Fruit fly (Drosophila melanogaster) whole organism, embryonic: Measurements from ENCODE around the gene CG10492.

ENCODE experiments used
- Asciz ChIP-seq: fragments of 200-800 bp; sonication (Bioruptor generic); optimal IDR thresholded peaks from 2 replicates; lab custom pipeline; 2017; ENCODE audit warnings: missing biosample characterization, mild to moderate bottlenecking, missing genetic modification characterization, missing genetic modification reagents
- B-H2 ChIP-seq: fragments of 200-800 bp; sonication (Bioruptor generic); optimal IDR thresholded peaks from 2 replicates; lab custom pipeline; 2018; ENCODE audit warnings: missing biosample characterization, mild to moderate bottlenecking, missing genetic modification characterization
- CG10431 ChIP-seq: fragments of 200-800 bp; sonication (Bioruptor generic); optimal IDR thresholded peaks from 3 replicates; lab custom pipeline; 2018; ENCODE audit warnings: missing biosample characterization, mild to moderate bottlenecking, missing genetic modification characterization
- CG10462 ChIP-seq: fragments of 200-800 bp; sonication (Bioruptor generic); optimal IDR thresholded peaks from 2 replicates; lab custom pipeline; 2016; ENCODE audit warnings: missing biosample characterization, missing genetic modification characterization
- CG11695 ChIP-seq: fragments of 200-800 bp; sonication (Bioruptor generic); IDR thresholded peaks from 3 replicates; pipeline ENCODE4 v1.3.6; 2022; ENCODE audit warnings: missing biosample characterization, missing genetic modification characterization
- CG12236 ChIP-seq: fragments of 200-800 bp; sonication (Bioruptor generic); optimal IDR thresholded peaks from 2 replicates; lab custom pipeline; 2016; ENCODE audit warnings: missing biosample characterization, missing genetic modification characterization
- CG12744 ChIP-seq: fragments of 200-800 bp; sonication (Bioruptor generic); optimal IDR thresholded peaks from 2 replicates; lab custom pipeline; 2016; ENCODE audit warnings: missing biosample characterization, missing genetic modification characterization
- CG12769 ChIP-seq: fragments of 200-800 bp; sonication (Bioruptor generic); optimal IDR thresholded peaks from 2 replicates; lab custom pipeline; 2019; ENCODE audit warnings: missing biosample characterization, mild to moderate bottlenecking, missing genetic modification characterization, moderate library complexity
- CG14014 ChIP-seq: fragments of 200-800 bp; sonication (Bioruptor generic); IDR thresholded peaks from 2 replicates; pipeline ENCODE4 v1.3.6; 2022; ENCODE audit warnings: missing biosample characterization, missing genetic modification characterization
- CG1647 ChIP-seq: fragments of 200-800 bp; sonication (Bioruptor generic); optimal IDR thresholded peaks from 3 replicates; lab custom pipeline; 2016; ENCODE audit warnings: missing biosample characterization, missing genetic modification characterization
- CG17361 ChIP-seq: fragments of 200-800 bp; sonication (Bioruptor generic); IDR thresholded peaks from 3 replicates; pipeline ENCODE4 v1.3.6; 2022; ENCODE audit warnings: missing biosample characterization, missing genetic modification characterization
- CG18262 ChIP-seq: fragments of 200-800 bp; optimal IDR thresholded peaks from 3 replicates; lab custom pipeline; 2019; ENCODE audit warnings: missing biosample characterization, mild to moderate bottlenecking, missing genetic modification characterization, moderate library complexity
- CG1832 ChIP-seq: fragments of 200-800 bp; sonication (Bioruptor generic); optimal IDR thresholded peaks from 2 replicates; lab custom pipeline; 2017; ENCODE audit warnings: missing biosample characterization, mild to moderate bottlenecking, missing genetic modification characterization, inconsistent platforms
- CG18619 ChIP-seq: fragments of 200-800 bp; sonication (Bioruptor generic); optimal IDR thresholded peaks from 3 replicates; lab custom pipeline; 2017; ENCODE audit warnings: missing biosample characterization, mild to moderate bottlenecking, missing genetic modification characterization
- CG32772 ChIP-seq: fragments of 200-800 bp; sonication (Bioruptor generic); IDR thresholded peaks from 2 replicates; pipeline ENCODE4 v1.3.6; 2022; ENCODE audit warnings: missing biosample characterization, missing genetic modification characterization
- CG33213 ChIP-seq: fragments of 200-800 bp; sonication (Bioruptor generic); optimal IDR thresholded peaks from 3 replicates; lab custom pipeline; 2016; ENCODE audit warnings: missing biosample characterization, missing genetic modification characterization
- CG33557 ChIP-seq: fragments of 200-800 bp; sonication (Bioruptor generic); optimal IDR thresholded peaks from 2 replicates; lab custom pipeline; 2019; ENCODE audit warnings: missing biosample characterization, mild to moderate bottlenecking, missing genetic modification characterization, moderate library complexity
- CG34376 ChIP-seq: fragments of 200-800 bp; sonication (Bioruptor generic); optimal IDR thresholded peaks from 2 replicates; lab custom pipeline; 2018; ENCODE audit warnings: missing biosample characterization, mild to moderate bottlenecking, missing genetic modification characterization
- CG3847 ChIP-seq: fragments of 200-800 bp; sonication (Bioruptor generic); IDR thresholded peaks from 2 replicates; pipeline ENCODE4 v1.3.6; 2022; ENCODE audit warnings: missing biosample characterization, missing genetic modification characterization
- CG6254 ChIP-seq: fragments of 200-800 bp; sonication (Bioruptor generic); optimal IDR thresholded peaks from 3 replicates; lab custom pipeline; 2017; ENCODE audit warnings: mild to moderate bottlenecking, missing biosample characterization, missing genetic modification reagents, missing genetic modification characterization
- CG7963 ChIP-seq: fragments of 200-800 bp; sonication (Bioruptor generic); IDR thresholded peaks from 3 replicates; pipeline ENCODE4 v1.3.6; 2022; ENCODE audit warnings: missing biosample characterization, missing genetic modification characterization; ENCODE audit not compliant: partially characterized antibody
- CG8359 ChIP-seq: fragments of 200-800 bp; sonication (Bioruptor generic); optimal IDR thresholded peaks from 2 replicates; lab custom pipeline; 2017; ENCODE audit warnings: missing biosample characterization, mild to moderate bottlenecking, missing genetic modification characterization, borderline replicate concordance
- ERR ChIP-seq: fragments of 200-800 bp; sonication (Bioruptor generic); optimal IDR thresholded peaks from 2 replicates; lab custom pipeline; 2016; ENCODE audit warnings: missing biosample characterization, missing genetic modification characterization
- HLH54F ChIP-seq: fragments of 200-800 bp; sonication (Bioruptor generic); optimal IDR thresholded peaks from 3 replicates; lab custom pipeline; 2016; ENCODE audit warnings: missing biosample characterization, missing genetic modification characterization
- HmgD ChIP-seq: fragments of 200-800 bp; sonication (Bioruptor generic); optimal IDR thresholded peaks from 3 replicates; lab custom pipeline; 2016; ENCODE audit warnings: missing biosample characterization, missing genetic modification characterization
- Hr3 ChIP-seq: fragments of 200-800 bp; sonication (Bioruptor generic); optimal IDR thresholded peaks from 3 replicates; lab custom pipeline; 2016; ENCODE audit warnings: missing biosample characterization, missing genetic modification characterization
- Ptx1 ChIP-seq: fragments of 200-800 bp; sonication (Bioruptor generic); IDR thresholded peaks from 2 replicates; pipeline ENCODE4 v1.3.6; 2022; ENCODE audit warnings: missing biosample characterization, missing genetic modification characterization
- Rfx ChIP-seq: fragments of 200-800 bp; sonication (Bioruptor generic); IDR thresholded peaks from 2 replicates; pipeline ENCODE4 v1.3.6; 2022; ENCODE audit warnings: missing biosample characterization, missing genetic modification characterization
- Rx ChIP-seq: fragments of 200-800 bp; sonication (Bioruptor generic); IDR thresholded peaks from 2 replicates; pipeline ENCODE4 v1.3.6; 2022; ENCODE audit warnings: missing biosample characterization, missing genetic modification characterization
- Six4 ChIP-seq: fragments of 200-800 bp; sonication (Bioruptor generic); optimal IDR thresholded peaks from 2 replicates; lab custom pipeline; 2016; ENCODE audit warnings: missing biosample characterization, missing genetic modification characterization
- Stat92E ChIP-seq, 3 experiments: fragments of >200 bp in 2 of 3; fragments of 200-800 bp in 1 of 3; sonication (Bioruptor generic) in 1 of 3; optimal IDR thresholded peaks; 2 replicates each; lab custom pipeline; 2017 to 2019; ENCODE audit warnings: missing biosample characterization in 3 of 3, missing genetic modification characterization in 3 of 3, mild to moderate bottlenecking in 1 of 3, moderate library complexity in 1 of 3
- abd-A ChIP-seq: fragments of 200-800 bp; sonication (Bioruptor generic); optimal IDR thresholded peaks from 3 replicates; lab custom pipeline; 2019; ENCODE audit warnings: missing biosample characterization, mild to moderate bottlenecking, missing genetic modification characterization, moderate library complexity
- chif ChIP-seq, 2 experiments: fragments of 200-800 bp; sonication (Bioruptor generic); optimal IDR thresholded peaks; 3 replicates each; lab custom pipeline; 2016; ENCODE audit warnings: missing biosample characterization in 2 of 2, missing genetic modification characterization in 2 of 2
- gce ChIP-seq: fragments of 200-800 bp; sonication (Bioruptor generic); IDR thresholded peaks from 3 replicates; pipeline ENCODE4 v1.3.6; 2022; ENCODE audit warnings: missing biosample characterization, missing genetic modification characterization
- ind ChIP-seq: fragments of 200-800 bp; sonication (Bioruptor generic); optimal IDR thresholded peaks from 3 replicates; lab custom pipeline; 2016; ENCODE audit warnings: missing biosample characterization, missing genetic modification characterization
- jigr1 ChIP-seq: fragments of 200-800 bp; sonication (Bioruptor generic); IDR thresholded peaks from 3 replicates; pipeline ENCODE4 v1.3.6; 2022; ENCODE audit warnings: missing biosample characterization, missing genetic modification characterization
- jumu ChIP-seq: fragments of 200-800 bp; sonication (Bioruptor generic); optimal IDR thresholded peaks from 3 replicates; lab custom pipeline; 2016; ENCODE audit warnings: missing biosample characterization, missing genetic modification characterization
- kay ChIP-seq: fragments of 200-800 bp; sonication (Bioruptor generic); optimal IDR thresholded peaks from 2 replicates; lab custom pipeline; 2016; ENCODE audit warnings: missing biosample characterization, missing genetic modification characterization
- ken ChIP-seq: fragments of 200-800 bp; sonication (Bioruptor generic); IDR thresholded peaks from 3 replicates; pipeline ENCODE4 v1.3.6; 2022; ENCODE audit warnings: missing biosample characterization, missing genetic modification characterization
- knrl ChIP-seq: fragments of 200-800 bp; sonication (Bioruptor generic); IDR thresholded peaks from 3 replicates; pipeline ENCODE4 v1.3.6; 2022; ENCODE audit warnings: missing biosample characterization, missing genetic modification characterization; ENCODE audit not compliant: partially characterized antibody
- nerfin-1 ChIP-seq: fragments of 200-800 bp; sonication (Bioruptor generic); optimal IDR thresholded peaks from 3 replicates; lab custom pipeline; 2019; ENCODE audit warnings: missing biosample characterization, mild to moderate bottlenecking, missing genetic modification characterization, moderate library complexity
- nmo ChIP-seq: fragments of 200-800 bp; sonication (Bioruptor generic); optimal IDR thresholded peaks from 2 replicates; lab custom pipeline; 2018; ENCODE audit warnings: missing biosample characterization, mild to moderate bottlenecking, missing genetic modification characterization, moderate library complexity
- otp ChIP-seq: fragments of 200-800 bp; sonication (Bioruptor generic); IDR thresholded peaks from 3 replicates; pipeline ENCODE4, ENCODE4 v1.3.6; 2022; ENCODE audit warnings: missing biosample characterization, missing genetic modification characterization
- scrt ChIP-seq: fragments of 200-800 bp; sonication (Bioruptor generic); optimal IDR thresholded peaks from 2 replicates; lab custom pipeline; 2018; ENCODE audit warnings: missing biosample characterization, mild to moderate bottlenecking, missing genetic modification characterization, moderate library complexity
- slou ChIP-seq: fragments of 200-800 bp; sonication (Bioruptor generic); optimal IDR thresholded peaks from 3 replicates; lab custom pipeline; 2016; ENCODE audit warnings: missing biosample characterization, missing genetic modification characterization
- slp2 ChIP-seq: fragments of 200-800 bp; sonication (Bioruptor generic); optimal IDR thresholded peaks from 2 replicates; lab custom pipeline; 2016; ENCODE audit warnings: missing biosample characterization, missing genetic modification characterization
- sna ChIP-seq: fragments of 200-800 bp; sonication (Bioruptor generic); IDR thresholded peaks from 2 replicates; pipeline ENCODE4 v1.3.6; 2022; ENCODE audit warnings: missing biosample characterization, missing genetic modification characterization; ENCODE audit not compliant: partially characterized antibody
- ttk ChIP-seq: fragments of 200-800 bp; sonication (Bioruptor generic); IDR thresholded peaks from 2 replicates; pipeline ENCODE4 v2.1.2; 2022; ENCODE audit warnings: missing biosample characterization, missing genetic modification characterization
- tup ChIP-seq: fragments of 200-800 bp; sonication (Bioruptor generic); optimal IDR thresholded peaks from 2 replicates; lab custom pipeline; 2016; ENCODE audit warnings: missing biosample characterization, mild to moderate bottlenecking, missing genetic modification characterization, moderate library complexity
- wor ChIP-seq: fragments of 200-800 bp; sonication (Bioruptor generic); IDR thresholded peaks from 2 replicates; pipeline ENCODE4 v1.3.6; 2022; ENCODE audit warnings: missing biosample characterization, missing genetic modification characterization

Gene CG10492

dm6 chr2L:19058916-19059315, 5.0 kb downstream of the CG10492 start, which contains the start of gene Phlpp (continued):
- TF ChIP-seq otp (GFP tag; lab: Robert Waterston, UW), result 0 out of 3 replicates have a peak, but pooled peaks have one; percentile 24
- TF ChIP-seq tup (GFP tag; lab: Kevin White, UChicago), result no peak
- TF ChIP-seq jigr1, result no peak
- peak; percentile 22 for TF ChIP-seq nmo (GFP tag; lab: Kevin White, UChicago)
- peak; percentile 7 for TF ChIP-seq CG10462 (GFP tag; lab: Kevin White, UChicago)
- no peak for TF ChIP-seq HmgD
- 0 out of 2 replicates have a peak, but pooled peaks have one; percentile 38 for TF ChIP-seq wor (GFP tag; lab: Robert Waterston, UW)
- peak; percentile 57 for TF ChIP-seq ind (GFP tag; lab: Kevin White, UChicago)
- TF ChIP-seq CG7963 (GFP tag; lab: Robert Waterston, UW), result no peak
- peak; percentile 15 for TF ChIP-seq CG33557 (GFP tag; lab: Kevin White, UChicago)
- TF ChIP-seq CG12744 (GFP tag; lab: Kevin White, UChicago), result no peak
- TF ChIP-seq slou (GFP tag; lab: Kevin White, UChicago), result no peak
- TF ChIP-seq kay, result peak; percentile 29
- peak; percentile 36; the same call in 1 of the 2 replicates for TF ChIP-seq CG32772 (GFP tag; lab: Robert Waterston, UW)
- peak; percentile 78 for TF ChIP-seq Ptx1 (GFP tag; lab: Robert Waterston, UW)
- TF ChIP-seq jumu, result peak; percentile 39
- TF ChIP-seq Asciz, result no peak
- peak; percentile 68 for TF ChIP-seq CG6254
- peak; percentile 72 for TF ChIP-seq CG17361 (GFP tag; lab: Robert Waterston, UW)
- TF ChIP-seq CG14014, result peak; percentile 56; the same call in 1 of the 2 replicates
- peak; percentile 29 for TF ChIP-seq nerfin-1 (tag; lab: Kevin White, UChicago)
- peak; percentile 59 for TF ChIP-seq Rx
- no peak for TF ChIP-seq CG12236
- no peak for TF ChIP-seq CG1832
- TF ChIP-seq ttk (GFP tag; lab: Robert Waterston, UW), result no peak
- TF ChIP-seq CG12769, result no peak
- 0 out of 2 replicates have a peak, but pooled peaks have one; percentile 27 for TF ChIP-seq Rfx
- no peak for TF ChIP-seq CG1647 (GFP tag; lab: Kevin White, UChicago)
- no peak for TF ChIP-seq CG10431 (GFP tag; lab: Kevin White, UChicago)
- no peak for TF ChIP-seq ERR (GFP tag; lab: Kevin White, UChicago)
- no peak for TF ChIP-seq Stat92E (GFP tag; optimal IDR thresholded peaks at IDR 0.05; lab: Kevin White, UChicago)
- no peak for TF ChIP-seq CG33213 (GFP tag; lab: Kevin White, UChicago)
- TF ChIP-seq gce (GFP tag; lab: Robert Waterston, UW), result peak; percentile 73; the same call in 2 of the 3 replicates
- TF ChIP-seq scrt, result no peak
- no peak for TF ChIP-seq HLH54F (GFP tag; lab: Kevin White, UChicago)
- TF ChIP-seq CG3847 (GFP tag; lab: Robert Waterston, UW), result 0 out of 2 replicates have a peak, but pooled peaks have one; percentile 26
- peak; percentile 13 for TF ChIP-seq CG18619 (GFP tag; lab: Kevin White, UChicago)
- peak; percentile 4 for TF ChIP-seq slp2 (GFP tag; lab: Kevin White, UChicago)
- TF ChIP-seq CG18262 (tag; lab: Kevin White, UChicago), result peak; percentile 83
- TF ChIP-seq Six4 (GFP tag; lab: Kevin White, UChicago), result peak; percentile 8
- peak; percentile 40; the same call in 1 of the 3 replicates for TF ChIP-seq ken (GFP tag; lab: Robert Waterston, UW)
- TF ChIP-seq CG8359, result peak; percentile 33
- TF ChIP-seq abd-A, result no peak
- no peak for TF ChIP-seq B-H2 (GFP tag; lab: Kevin White, UChicago)
- TF ChIP-seq CG11695, result peak; percentile 61; the same call in 2 of the 3 replicates
- no peak for TF ChIP-seq CG34376 (GFP tag; lab: Kevin White, UChicago)
- no peak for TF ChIP-seq sna (GFP tag; lab: Robert Waterston, UW)
- TF ChIP-seq Hr3, result peak; percentile 4
- no peak for TF ChIP-seq knrl (GFP tag; lab: Robert Waterston, UW)
- TF ChIP-seq chif (GFP tag; optimal IDR thresholded peaks at IDR 0.05; lab: Kevin White, UChicago), result peak in 1 of 2 experiments; percentile 14
